Worm (Caenorhabditis elegans) whole organism, mixed stage, embryonic: ENCODE measurements around the gene F15H10.5.

Source experiments
- M03D4.4 ChIP-seq: sonication (generic microtip); optimal IDR thresholded peaks from 2 replicates; lab custom pipeline; 2017; ENCODE audit warnings: mild to moderate bottlenecking, missing genetic modification characterization, missing compliant biosample characterization
- bed-3 ChIP-seq: fragments of 200-800 bp; sonication (Bioruptor generic); optimal IDR thresholded peaks from 3 replicates; lab custom pipeline; 2018; ENCODE audit warnings: mild to moderate bottlenecking, missing genetic modification characterization, moderate library complexity, missing compliant biosample characterization
- blmp-1 ChIP-seq: fragments of 150-350 bp; optimal IDR thresholded peaks from 2 replicates; lab custom pipeline; 2014; ENCODE audit warnings: missing biosample characterization, missing genetic modification characterization
- ceh-43 ChIP-seq: fragments of 200-800 bp; sonication (Bioruptor generic); optimal IDR thresholded peaks from 2 replicates; lab custom pipeline; 2018; ENCODE audit warnings: mild to moderate bottlenecking, missing genetic modification characterization, moderate library complexity, missing compliant biosample characterization
- ceh-83 ChIP-seq: fragments of 200-800 bp; sonication (Bioruptor generic); optimal IDR thresholded peaks from 2 replicates; lab custom pipeline; 2018; ENCODE audit warnings: mild to moderate bottlenecking, missing genetic modification characterization, missing compliant biosample characterization
- ces-1 ChIP-seq: fragments of 150-350 bp; optimal IDR thresholded peaks from 2 replicates; lab custom pipeline; 2014; ENCODE audit warnings: missing biosample characterization, missing genetic modification reagents, missing genetic modification characterization
- cnd-1 ChIP-seq: fragments of 200-800 bp; sonication (Bioruptor generic); optimal IDR thresholded peaks from 2 replicates; lab custom pipeline; 2018; ENCODE audit warnings: mild to moderate bottlenecking, missing genetic modification characterization, missing compliant biosample characterization
- drap-1 ChIP-seq: fragments of 200-800 bp; sonication (Bioruptor generic); optimal IDR thresholded peaks from 3 replicates; lab custom pipeline; 2018; ENCODE audit warnings: mild to moderate bottlenecking, missing genetic modification characterization, missing compliant biosample characterization
- elt-1 ChIP-seq: sonication (generic microtip); optimal IDR thresholded peaks from 2 replicates; lab custom pipeline; 2017; ENCODE audit warnings: missing genetic modification characterization, mild to moderate bottlenecking, missing compliant biosample characterization, antibody characterized with exemption, moderate library complexity, borderline replicate concordance; ENCODE audit not compliant: insufficient read depth
- elt-3 ChIP-seq: fragments of 150-350 bp; optimal IDR thresholded peaks from 2 replicates; lab custom pipeline; 2014; ENCODE audit warnings: missing biosample characterization, missing genetic modification characterization
- flh-1 ChIP-seq: fragments of 200-800 bp; sonication (Bioruptor generic); optimal IDR thresholded peaks from 2 replicates; lab custom pipeline; 2018; ENCODE audit warnings: mild to moderate bottlenecking, missing genetic modification characterization, moderate library complexity, missing compliant biosample characterization
- hlh-1 ChIP-seq: fragments of 150-350 bp; optimal IDR thresholded peaks from 2 replicates; lab custom pipeline; 2014; ENCODE audit warnings: missing biosample characterization, missing genetic modification reagents, missing genetic modification characterization
- lin-13 ChIP-seq: fragments of 150-350 bp; optimal IDR thresholded peaks from 2 replicates; lab custom pipeline; 2014; ENCODE audit warnings: missing biosample characterization, missing genetic modification characterization
- lin-32 ChIP-seq: fragments of 200-800 bp; sonication (Bioruptor generic); optimal IDR thresholded peaks from 2 replicates; lab custom pipeline; 2018; ENCODE audit warnings: mild to moderate bottlenecking, missing genetic modification characterization, missing compliant biosample characterization
- lsy-2 ChIP-seq: fragments of 150-350 bp; optimal IDR thresholded peaks from 2 replicates; lab custom pipeline; 2014; ENCODE audit warnings: missing biosample characterization, missing genetic modification characterization
- mab-5 ChIP-seq: fragments of 150-350 bp; optimal IDR thresholded peaks from 2 replicates; lab custom pipeline; 2014; ENCODE audit warnings: missing biosample characterization, missing genetic modification characterization
- mep-1 ChIP-seq: fragments of 150-350 bp; optimal IDR thresholded peaks from 2 replicates; lab custom pipeline; 2017; ENCODE audit warnings: missing biosample characterization, missing genetic modification reagents, missing genetic modification characterization, inconsistent platforms
- mls-2 ChIP-seq: sonication (generic microtip); optimal IDR thresholded peaks from 2 replicates; lab custom pipeline; 2016; ENCODE audit warnings: mild to moderate bottlenecking, missing genetic modification characterization, moderate library complexity, missing compliant biosample characterization
- nhr-12 ChIP-seq: fragments of 150-350 bp; optimal IDR thresholded peaks from 2 replicates; lab custom pipeline; 2014; ENCODE audit warnings: missing biosample characterization, missing genetic modification characterization
- nhr-2 ChIP-seq: fragments of 150-350 bp; optimal IDR thresholded peaks from 2 replicates; lab custom pipeline; 2014; ENCODE audit warnings: missing biosample characterization, missing genetic modification characterization
- nhr-28 ChIP-seq: fragments of 150-350 bp; optimal IDR thresholded peaks from 2 replicates; lab custom pipeline; 2014; ENCODE audit warnings: missing biosample characterization, missing genetic modification characterization
- nhr-76 ChIP-seq: sonication (generic microtip); optimal IDR thresholded peaks from 2 replicates; lab custom pipeline; 2017; ENCODE audit warnings: missing biosample characterization, missing genetic modification characterization
- sem-2 ChIP-seq: fragments of 200-800 bp; sonication (Bioruptor generic); optimal IDR thresholded peaks from 2 replicates; lab custom pipeline; 2018; ENCODE audit warnings: mild to moderate bottlenecking, missing genetic modification characterization, missing compliant biosample characterization
- unc-120 ChIP-seq: sonication (generic microtip); optimal IDR thresholded peaks from 2 replicates; lab custom pipeline; 2017; ENCODE audit warnings: missing genetic modification characterization, missing compliant biosample characterization; ENCODE audit not compliant: poor library complexity, severe bottlenecking
- unc-62 ChIP-seq: fragments of 150-350 bp; optimal IDR thresholded peaks from 2 replicates; lab custom pipeline; 2014; ENCODE audit warnings: missing biosample characterization, missing genetic modification reagents, missing genetic modification characterization
- zip-8 ChIP-seq: fragments of 150-350 bp; optimal IDR thresholded peaks from 2 replicates; lab custom pipeline; 2014; ENCODE audit warnings: missing biosample characterization, missing genetic modification characterization
- ztf-11 ChIP-seq: fragments of 150-350 bp; optimal IDR thresholded peaks from 2 replicates; lab custom pipeline; 2014; ENCODE audit warnings: missing biosample characterization, missing genetic modification characterization

The F15H10.5 gene

DNA sequence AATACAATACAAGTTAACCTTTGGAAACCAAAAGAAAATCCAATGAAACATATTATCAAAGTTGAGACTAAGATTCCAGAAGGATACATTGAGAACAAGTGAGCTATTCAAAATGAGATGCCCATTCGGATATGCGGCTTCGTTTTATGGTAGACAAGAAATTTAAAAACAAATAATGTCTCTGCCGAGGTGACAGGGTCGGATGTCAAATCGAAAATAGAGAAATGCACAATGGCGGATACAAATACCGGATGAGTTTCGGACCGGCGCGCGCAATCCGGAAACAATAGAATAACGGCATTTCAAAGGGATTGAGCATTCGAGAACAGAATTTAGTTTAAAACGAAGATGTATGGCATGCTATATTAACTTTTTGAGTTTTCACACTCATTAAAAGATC lies 44.4 kb upstream of the F15H10.5 start, which contains the start of gene F22E12.3:
Gene F22E12.3, minus strand, starts transcription at position 101 of the 400 bp plus-strand sequence.
- TF ChIP-seq sem-2 (GFP tag; lab: Kevin White, UChicago) (no peak), hlh-1 (tag; lab: Kevin White, UChicago) (no peak)

ce11 chrV:10462066-10462465 lies 43.2 kb upstream of the F15H10.5 start, which contains the start of gene chw-1:
TSS of gene chw-1 (plus strand) at chrV:10462282.
- no peak for TF ChIP-seq cnd-1 (tag; lab: Kevin White, UChicago)
- TF ChIP-seq elt-3 (tag; lab: Kevin White, UChicago) = no peak
- TF ChIP-seq blmp-1 (tag; lab: Kevin White, UChicago) = no peak
- no peak for TF ChIP-seq zip-8 (tag; lab: Kevin White, UChicago)
- no peak for TF ChIP-seq M03D4.4 (tag; lab: Kevin White, UChicago)
- TF ChIP-seq sem-2 (GFP tag; lab: Kevin White, UChicago) = no peak
- no peak for TF ChIP-seq mls-2 (tag; lab: Kevin White, UChicago)
- no peak for TF ChIP-seq lin-32 (GFP tag; lab: Kevin White, UChicago)
- no peak for TF ChIP-seq unc-120 (tag; lab: Kevin White, UChicago)
- no peak for TF ChIP-seq lin-13 (tag; lab: Kevin White, UChicago)

ce11 chrV:10460685-10461084 lies 41.8 kb upstream of the F15H10.5 start:
- TF ChIP-seq mls-2 (tag; lab: Kevin White, UChicago) = no peak

- TF ChIP-seq drap-1 = no peak
- no peak for TF ChIP-seq elt-1 (tag; lab: Kevin White, UChicago)
- no peak for TF ChIP-seq mls-2 (tag; lab: Kevin White, UChicago)
Observed at ce11 chrV:10457247-10457646, 38.4 kb upstream of the F15H10.5 start, which contains the start of gene F22E12.1. TSS of gene F22E12.1 (minus strand) at chrV:10457347.

DNA sequence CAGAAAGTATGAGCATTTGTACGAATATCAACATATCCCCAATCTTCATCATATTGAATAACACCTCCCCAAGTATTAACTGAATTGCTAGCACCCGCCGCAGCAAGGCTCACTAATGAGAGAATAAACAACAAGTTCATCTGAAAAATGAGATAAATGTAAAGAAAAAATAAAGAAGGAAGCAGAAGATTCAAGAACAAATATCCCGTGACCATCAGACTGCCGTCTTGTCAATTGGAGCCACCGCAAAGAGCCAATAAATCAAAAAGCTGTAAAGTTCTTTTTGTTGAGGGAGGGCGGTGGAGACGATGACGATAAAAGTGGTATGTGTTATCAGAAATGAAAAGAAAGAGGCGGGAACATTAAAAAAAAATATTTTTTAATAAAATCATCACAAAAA lies 34.6 kb upstream of the F15H10.5 start, which contains the start of gene Y32F6A.5:
Gene Y32F6A.5, minus strand, starts transcription at position 140 of the 400 bp plus-strand sequence.
- TF ChIP-seq lin-32 (GFP tag; lab: Kevin White, UChicago) = no peak
- TF ChIP-seq ces-1 (GFP tag; lab: Kevin White, UChicago) = no peak
- no peak for TF ChIP-seq lin-13 (tag; lab: Kevin White, UChicago)
- no peak for TF ChIP-seq blmp-1 (tag; lab: Kevin White, UChicago)
- TF ChIP-seq mep-1 (tag; lab: Kevin White, UChicago) = no peak
- TF ChIP-seq ceh-83 (GFP tag; lab: Kevin White, UChicago) = no peak
- no peak for TF ChIP-seq nhr-2 (tag; lab: Kevin White, UChicago)
- no peak for TF ChIP-seq ceh-43
- TF ChIP-seq nhr-28 (tag; lab: Kevin White, UChicago) = no peak
- no peak for TF ChIP-seq unc-62 (GFP tag; lab: Kevin White, UChicago)
- no peak for TF ChIP-seq nhr-12 (tag; lab: Kevin White, UChicago)
- TF ChIP-seq mab-5 = no peak
- no peak for TF ChIP-seq unc-120 (tag; lab: Kevin White, UChicago)
- no peak for TF ChIP-seq ztf-11 (tag; lab: Kevin White, UChicago)
- no peak for TF ChIP-seq hlh-1 (tag; lab: Kevin White, UChicago)
- no peak for TF ChIP-seq lsy-2
- no peak for TF ChIP-seq cnd-1 (tag; lab: Kevin White, UChicago)
- no peak for TF ChIP-seq elt-3 (tag; lab: Kevin White, UChicago)
- no peak for TF ChIP-seq elt-1 (tag; lab: Kevin White, UChicago)
- TF ChIP-seq nhr-76 (tag; lab: Kevin White, UChicago) = no peak

DNA sequence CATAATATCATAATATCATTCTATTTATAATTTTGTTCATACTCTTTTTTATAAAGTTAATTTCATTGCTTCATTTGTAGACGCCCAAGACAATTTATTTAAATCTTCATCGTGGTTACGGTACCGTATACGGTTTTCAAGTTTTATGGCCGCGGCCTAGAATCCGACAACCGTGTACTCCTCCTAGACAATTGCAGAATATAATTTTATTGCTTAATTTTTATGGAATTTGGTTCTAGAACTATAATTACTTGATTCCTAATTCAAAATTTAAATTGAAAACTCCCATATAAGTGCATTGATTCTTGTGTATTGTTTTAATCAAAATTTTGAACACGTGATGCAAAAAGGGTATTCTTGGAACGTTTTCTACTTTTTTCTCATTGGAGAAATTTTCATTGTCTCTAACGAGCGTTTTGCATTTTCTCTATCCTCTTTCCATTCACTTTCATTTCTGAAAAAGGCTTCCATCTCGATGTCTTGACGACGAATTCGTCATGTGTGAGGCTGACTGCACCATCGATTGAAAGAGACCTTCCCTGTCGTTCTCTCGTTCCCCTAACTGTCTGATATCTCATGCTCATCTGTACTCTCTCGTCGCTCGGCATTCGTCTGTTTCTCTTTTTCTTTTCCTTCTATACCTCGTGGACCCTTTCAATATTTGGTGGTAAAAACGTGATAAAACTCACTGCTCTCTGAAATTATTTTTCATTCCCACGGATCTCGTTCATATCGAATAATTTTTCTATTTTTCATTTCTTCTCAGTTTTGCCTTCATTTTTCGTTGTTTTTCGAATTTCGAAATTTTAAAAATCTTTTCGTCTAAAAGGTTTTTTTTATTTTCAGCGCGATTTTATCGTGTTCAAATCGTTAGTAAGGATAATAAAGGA lies 22.5 kb upstream of the F15H10.5 start, which contains the start of gene pap-1:
Gene pap-1, plus strand, starts transcription at position 840 of the 890 bp plus-strand sequence.
- no peak for TF ChIP-seq flh-1 (GFP tag; lab: Kevin White, UChicago)
- TF ChIP-seq sem-2 (GFP tag; lab: Kevin White, UChicago) = no peak
- no peak for TF ChIP-seq mls-2 (tag; lab: Kevin White, UChicago)
- no peak for TF ChIP-seq ces-1 (GFP tag; lab: Kevin White, UChicago)
- no peak for TF ChIP-seq hlh-1 (tag; lab: Kevin White, UChicago)
- TF ChIP-seq M03D4.4 (tag; lab: Kevin White, UChicago) = no peak
- TF ChIP-seq lin-13 (tag; lab: Kevin White, UChicago) = no peak
- no peak for TF ChIP-seq cnd-1 (tag; lab: Kevin White, UChicago)
- peak; percentile 8 for TF ChIP-seq unc-120 (tag; lab: Kevin White, UChicago)
- TF ChIP-seq bed-3 = no peak
- TF ChIP-seq blmp-1 (tag; lab: Kevin White, UChicago) = no peak
- no peak for TF ChIP-seq nhr-76 (tag; lab: Kevin White, UChicago)
- peak; percentile 61 for TF ChIP-seq lsy-2
